Fruit fly (Drosophila melanogaster): ENCODE data around the gene CG15019.

DNA sequence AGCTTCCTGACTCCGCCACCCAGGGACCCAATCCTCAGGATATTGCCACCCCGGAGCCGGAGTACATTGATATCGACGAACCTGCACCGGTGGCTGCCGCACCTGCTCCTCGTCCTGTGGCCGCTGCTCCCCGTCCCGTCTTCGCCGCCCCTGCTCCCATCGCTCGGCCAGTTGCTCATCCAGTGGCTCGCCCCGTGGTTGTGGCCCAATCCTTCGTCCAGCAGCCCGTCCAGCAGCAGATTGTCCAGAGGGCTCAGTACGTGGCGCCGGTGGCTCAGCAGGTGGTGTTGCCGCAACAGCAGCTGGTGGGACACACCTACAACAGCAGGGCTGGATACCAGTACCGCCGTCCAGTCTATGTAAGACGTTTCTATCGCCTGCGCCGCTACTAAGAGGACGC, 41.4 kb upstream of the CG15019 start:
- TF ChIP-seq tai (GFP tag; optimal IDR thresholded peaks at IDR 0.05) (no peak), CG32264 (GFP tag; optimal IDR thresholded peaks at IDR 0.05) (no peak), CG9705 (GFP tag; optimal IDR thresholded peaks at IDR 0.05) (no peak), usp (GFP tag; optimal IDR thresholded peaks at IDR 0.05) (no peak), h (GFP tag; optimal IDR thresholded peaks at IDR 0.05) (no peak), Myc (optimal IDR thresholded peaks at IDR 0.05) (no peak), br (GFP tag; optimal IDR thresholded peaks at IDR 0.05) (no peak), lola (GFP tag; optimal IDR thresholded peaks at IDR 0.05) (no peak)

All from whole organism, wandering third instar larva.